Worm (Caenorhabditis elegans) whole organism, midembryonic: Measurements from ENCODE around the gene F41B4.1.

Source experiments
- flt-1 ChIP-seq: fragments of 200-800 bp; sonication (Bioruptor generic); IDR thresholded peaks from 2 replicates; pipeline ENCODE4 v1.3.6; 2022; ENCODE audit warnings: missing genetic modification characterization, missing compliant biosample characterization
- klf-2 ChIP-seq: fragments of 200-800 bp; sonication (Bioruptor generic); conservative IDR thresholded peaks from 2 replicates; pipeline ENCODE4 v1.3.6; 2022; ENCODE audit warnings: missing genetic modification reagents, missing genetic modification characterization, missing compliant biosample characterization
- ref-1 ChIP-seq: fragments of 200-800 bp; sonication (Bioruptor generic); conservative IDR thresholded peaks from 2 replicates; pipeline ENCODE4 v1.3.6; 2022; ENCODE audit warnings: missing genetic modification reagents, missing genetic modification characterization, missing compliant biosample characterization
- ztf-29 ChIP-seq: fragments of 200-800 bp; sonication (Bioruptor generic); IDR thresholded peaks from 2 replicates; pipeline ENCODE4 v1.3.6; 2022; ENCODE audit warnings: missing genetic modification reagents, missing genetic modification characterization, missing compliant biosample characterization

- TF ChIP-seq klf-2 (GFP tag; lab: Robert Waterston, UW) (no peak), flt-1 (GFP tag; lab: Robert Waterston, UW) (no peak), ztf-29 (GFP tag; lab: Robert Waterston, UW) (no peak), ref-1 (no peak)
These were observed 17.0 kb downstream of the F41B4.1 start for ce11 chrX:6808640-6809039.
